Fruit fly (Drosophila melanogaster): Measurements from ENCODE around the gene Mcm6.
A peak's percentile ranks its signal among the peaks of the same experiment; 100 is the strongest.

The Mcm6 gene

dm6 chrX:6683635-6684499 lies 9.7 kb downstream of the Mcm6 start, which contains the start of gene Pink1 (continued):
- TF ChIP-seq CG10543 (GFP tag; optimal IDR thresholded peaks at IDR 0.05) = peak; percentile 34
- no peak for TF ChIP-seq Aef1 (GFP tag; IDR thresholded peaks at IDR 0.05)
- TF ChIP-seq Bgb (GFP tag; IDR thresholded peaks at IDR 0.05; ENCODE audit: partially characterized antibody) = peak; percentile 59
- TF ChIP-seq ken (GFP tag; IDR thresholded peaks at IDR 0.05) = no peak
- no peak for TF ChIP-seq wdn (GFP tag; IDR thresholded peaks at IDR 0.05)
- peak; percentile 66 for TF ChIP-seq Sry-δ (GFP tag; optimal IDR thresholded peaks at IDR 0.05)
- TF ChIP-seq Rx (GFP tag; IDR thresholded peaks at IDR 0.05) = no peak
- no peak for TF ChIP-seq seq (GFP tag; IDR thresholded peaks at IDR 0.05)
- TF ChIP-seq CG31441 (GFP tag; IDR thresholded peaks at IDR 0.05) = no peak
- peak; percentile 0 for TF ChIP-seq trem (tag; optimal IDR thresholded peaks at IDR 0.05)
- no peak for TF ChIP-seq NK7.1 (GFP tag; optimal IDR thresholded peaks at IDR 0.05)
- TF ChIP-seq disco-r (GFP tag; optimal IDR thresholded peaks at IDR 0.05) = no peak
- no peak for TF ChIP-seq stc (GFP tag; IDR thresholded peaks at IDR 0.05)
- no peak for TF ChIP-seq CG15696 (tag; optimal IDR thresholded peaks at IDR 0.05)
- TF ChIP-seq fu2 (GFP tag; optimal IDR thresholded peaks at IDR 0.05) = no peak
- no peak for TF ChIP-seq Nf-YA (GFP tag; IDR thresholded peaks at IDR 0.05)
- peak; percentile 46 for TF ChIP-seq Scr (GFP tag; IDR thresholded peaks at IDR 0.05; ENCODE audit: partially characterized antibody)
- TF ChIP-seq CG7786 (GFP tag; optimal IDR thresholded peaks at IDR 0.05) = no peak
- TF ChIP-seq cad (GFP tag; optimal IDR thresholded peaks at IDR 0.05) = no peak
- no peak for TF ChIP-seq CG13775 (GFP tag; optimal IDR thresholded peaks at IDR 0.05)
- no peak for TF ChIP-seq btn (GFP tag; optimal IDR thresholded peaks at IDR 0.05)
- peak; percentile 59 for TF ChIP-seq Med (GFP tag)
- no peak for TF ChIP-seq zfh2 (GFP tag; optimal IDR thresholded peaks at IDR 0.05)
- TF ChIP-seq Antp (GFP tag; optimal IDR thresholded peaks at IDR 0.05) = no peak
- TF ChIP-seq CG11696 (GFP tag; IDR thresholded peaks at IDR 0.05) = no peak
- no peak for TF ChIP-seq sima (GFP tag; optimal IDR thresholded peaks at IDR 0.05)
- no peak for TF ChIP-seq Kr (GFP tag; optimal IDR thresholded peaks at IDR 0.05)
- no peak for TF ChIP-seq Ssrp (tag; optimal IDR thresholded peaks at IDR 0.05)
- TF ChIP-seq CG2202 (tag; optimal IDR thresholded peaks at IDR 0.05) = no peak
- TF ChIP-seq nerfin-2 (GFP tag; IDR thresholded peaks at IDR 0.05; ENCODE audit: partially characterized antibody) = peak; percentile 56
- no peak for TF ChIP-seq CG7745 (tag; optimal IDR thresholded peaks at IDR 0.05)
- TF ChIP-seq Awh (GFP tag; IDR thresholded peaks at IDR 0.05) = no peak
- TF ChIP-seq CG17385 (GFP tag; optimal IDR thresholded peaks at IDR 0.05) = peak; percentile 89
- no peak for TF ChIP-seq CG10654 (GFP tag; optimal IDR thresholded peaks at IDR 0.05)
- no peak for TF ChIP-seq CG31224 (GFP tag; IDR thresholded peaks at IDR 0.05)
- no peak for TF ChIP-seq B-H1 (GFP tag; IDR thresholded peaks at IDR 0.05)
- TF ChIP-seq Dref (GFP tag; IDR thresholded peaks at IDR 0.05) = peak; percentile 70
- TF ChIP-seq ro (GFP tag; IDR thresholded peaks at IDR 0.05) = no peak
- TF ChIP-seq Dll (GFP tag; IDR thresholded peaks at IDR 0.05; ENCODE audit: partially characterized antibody) = 0 out of 4 replicates have a peak, but pooled peaks have one; percentile 50
- no peak for TF ChIP-seq Nf-YB (GFP tag; optimal IDR thresholded peaks at IDR 0.05)
- TF ChIP-seq Ets65A (GFP tag) = no peak
- no peak for TF ChIP-seq Gsc (GFP tag; IDR thresholded peaks at IDR 0.05)
- TF ChIP-seq psq (GFP tag; optimal IDR thresholded peaks at IDR 0.05) = no peak
- TF ChIP-seq mam (GFP tag; optimal IDR thresholded peaks at IDR 0.05) = no peak
- no peak for TF ChIP-seq sisA (GFP tag; IDR thresholded peaks at IDR 0.05)
- peak; percentile 30 for TF ChIP-seq CG34376 (GFP tag; optimal IDR thresholded peaks at IDR 0.05)
- no peak for TF ChIP-seq ara (GFP tag; IDR thresholded peaks at IDR 0.05)
- no peak for TF ChIP-seq ac (GFP tag; optimal IDR thresholded peaks at IDR 0.05)
- TF ChIP-seq CG16779 (GFP tag; IDR thresholded peaks at IDR 0.05) = no peak
- no peak for TF ChIP-seq chn (GFP tag; optimal IDR thresholded peaks at IDR 0.05)
- TF ChIP-seq gem (tag; optimal IDR thresholded peaks at IDR 0.05) = no peak
